Worm (Caenorhabditis elegans): Measurements from ENCODE around the gene str-255.

The str-255 gene

ce11 chrV:2190383-2190782, 26.7 kb upstream of the str-255 start:
- TF ChIP-seq egl-27 (tag; optimal IDR thresholded peaks at IDR 0.05) (no peak), ceh-9 (tag; optimal IDR thresholded peaks at IDR 0.05) (no peak), pha-4 (tag; optimal IDR thresholded peaks at IDR 0.05) (no peak), lsy-12 (tag; optimal IDR thresholded peaks at IDR 0.05) (no peak)

ce11 chrV:2187864-2188345, 24.3 kb upstream of the str-255 start, which contains the start of gene Y5H2B.3:
TSS of gene Y5H2B.3 (plus strand) at chrV:2188295.
- peak; percentile 68 for TF ChIP-seq nfya-1 (tag; optimal IDR thresholded peaks at IDR 0.05; ENCODE audit: insufficient read depth)
- no peak for TF ChIP-seq eor-1 (tag; optimal IDR thresholded peaks at IDR 0.05)

DNA sequence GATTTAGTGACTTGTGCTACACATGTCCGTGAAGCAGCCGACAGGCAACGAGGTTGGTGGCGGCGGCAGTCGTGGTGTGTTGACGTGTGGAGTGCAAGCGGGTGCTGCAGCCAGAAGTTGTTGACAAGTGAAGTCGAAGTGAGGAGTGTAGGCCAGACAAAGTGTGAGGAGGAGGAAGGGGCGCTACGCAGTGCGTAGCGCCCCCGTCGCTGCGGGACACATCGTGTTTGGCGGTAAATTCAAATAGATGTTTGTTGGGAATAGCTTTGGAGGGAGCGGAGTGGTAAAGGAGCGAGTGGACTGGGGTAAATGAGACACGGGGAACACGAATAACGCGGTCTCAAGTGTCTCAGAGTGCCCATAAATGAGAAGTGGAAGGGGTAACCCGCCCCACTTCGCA, 21.9 kb upstream of the str-255 start:
- no peak for TF ChIP-seq nhr-76 (tag; optimal IDR thresholded peaks at IDR 0.05)
- TF ChIP-seq fos-1 (tag; optimal IDR thresholded peaks at IDR 0.05), result no peak
- TF ChIP-seq nhr-23 (tag; optimal IDR thresholded peaks at IDR 0.05), result no peak
- no peak for TF ChIP-seq nhr-77 (tag; optimal IDR thresholded peaks at IDR 0.05)
- TF ChIP-seq elt-1 (tag; optimal IDR thresholded peaks at IDR 0.05), result no peak
- TF ChIP-seq lin-15B (tag; optimal IDR thresholded peaks at IDR 0.05), result no peak
- no peak for TF ChIP-seq elt-2 (tag; optimal IDR thresholded peaks at IDR 0.05)
- no peak for TF ChIP-seq skn-1 (tag; optimal IDR thresholded peaks at IDR 0.05)
- no peak for TF ChIP-seq lin-39 (tag; optimal IDR thresholded peaks at IDR 0.05)
- TF ChIP-seq ztf-4 (tag; optimal IDR thresholded peaks at IDR 0.05), result no peak
- no peak for TF ChIP-seq ztf-11 (tag; optimal IDR thresholded peaks at IDR 0.05)
- no peak for TF ChIP-seq unc-62 (GFP tag; optimal IDR thresholded peaks at IDR 0.05)
- TF ChIP-seq pha-4 (tag; optimal IDR thresholded peaks at IDR 0.05), result no peak
- TF ChIP-seq fkh-10 (GFP tag; optimal IDR thresholded peaks at IDR 0.05), result no peak
- no peak for TF ChIP-seq ceh-16 (tag; optimal IDR thresholded peaks at IDR 0.05)
- no peak for TF ChIP-seq eor-1 (tag; optimal IDR thresholded peaks at IDR 0.05)
- TF ChIP-seq hmg-11 (tag; optimal IDR thresholded peaks at IDR 0.05), result no peak
- TF ChIP-seq ZK546.5 (tag; optimal IDR thresholded peaks at IDR 0.05), result no peak
- no peak for TF ChIP-seq fkh-2 (tag; optimal IDR thresholded peaks at IDR 0.05)

- TF ChIP-seq fkh-2 (tag; optimal IDR thresholded peaks at IDR 0.05), result no peak
- no peak for TF ChIP-seq mdl-1 (tag; optimal IDR thresholded peaks at IDR 0.05)
- no peak for TF ChIP-seq fos-1 (tag; optimal IDR thresholded peaks at IDR 0.05)
- no peak for TF ChIP-seq ceh-9 (tag; optimal IDR thresholded peaks at IDR 0.05)
- TF ChIP-seq nhr-25 (tag; optimal IDR thresholded peaks at IDR 0.05), result no peak
- no peak for TF ChIP-seq pha-4 (tag; optimal IDR thresholded peaks at IDR 0.05)
- no peak for TF ChIP-seq aly-2 (tag; optimal IDR thresholded peaks at IDR 0.05)
- no peak for TF ChIP-seq sea-2 (GFP tag; optimal IDR thresholded peaks at IDR 0.05)
- TF ChIP-seq skn-1 (tag; optimal IDR thresholded peaks at IDR 0.05), result no peak
- no peak for TF ChIP-seq lin-15B (tag; optimal IDR thresholded peaks at IDR 0.05)
- no peak for TF ChIP-seq ztf-11 (tag; optimal IDR thresholded peaks at IDR 0.05)
These were observed 19.5 kb upstream of the str-255 start, which contains the start of gene cyp-33C2 for ce11 chrV:2183162-2183561. TSS of gene cyp-33C2 (plus strand) at chrV:2183488.

DNA sequence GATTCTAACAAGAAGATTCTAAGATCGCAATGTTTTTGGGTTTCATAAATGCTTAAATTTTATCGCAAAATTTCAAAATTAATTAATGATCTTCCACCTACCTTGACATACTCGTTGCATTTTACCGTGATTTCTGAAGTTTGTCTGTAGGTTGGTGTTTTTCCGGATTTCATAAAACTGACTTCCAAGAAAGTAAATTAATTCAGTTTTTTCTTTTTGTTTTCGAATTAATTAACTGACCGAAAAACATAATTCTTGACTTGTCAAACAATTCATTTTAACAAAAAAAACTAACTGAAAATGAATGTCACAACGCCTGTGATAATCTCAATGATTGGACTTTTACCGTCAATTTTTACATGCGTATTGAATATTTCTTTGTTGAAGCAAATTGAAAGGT, 18.1 kb upstream of the str-255 start, which contains the start of gene srbc-16:
Gene srbc-16 (plus strand): TSS at position 301 of the 400 bp plus-strand sequence.
- TF ChIP-seq elt-2 (tag; optimal IDR thresholded peaks at IDR 0.05), result no peak
- no peak for TF ChIP-seq unc-39 (tag; optimal IDR thresholded peaks at IDR 0.05)
- no peak for TF ChIP-seq ZK546.5 (tag; optimal IDR thresholded peaks at IDR 0.05)
- no peak for TF ChIP-seq nhr-25 (tag; optimal IDR thresholded peaks at IDR 0.05)
- TF ChIP-seq snpc-4 (tag; optimal IDR thresholded peaks at IDR 0.05), result no peak
- no peak for TF ChIP-seq elt-3 (tag; optimal IDR thresholded peaks at IDR 0.05)
- no peak for TF ChIP-seq daf-12 (tag; optimal IDR thresholded peaks at IDR 0.05)
- TF ChIP-seq ztf-11 (tag; optimal IDR thresholded peaks at IDR 0.05), result no peak
- TF ChIP-seq ama-1 (optimal IDR thresholded peaks at IDR 0.05), result no peak
- TF ChIP-seq pqm-1 (tag; optimal IDR thresholded peaks at IDR 0.05), result no peak
- TF ChIP-seq hmg-11 (tag; optimal IDR thresholded peaks at IDR 0.05), result no peak
- no peak for TF ChIP-seq sea-2 (GFP tag; optimal IDR thresholded peaks at IDR 0.05)
- no peak for TF ChIP-seq lsy-12 (tag; optimal IDR thresholded peaks at IDR 0.05)
- TF ChIP-seq egl-27 (tag; optimal IDR thresholded peaks at IDR 0.05), result no peak

DNA sequence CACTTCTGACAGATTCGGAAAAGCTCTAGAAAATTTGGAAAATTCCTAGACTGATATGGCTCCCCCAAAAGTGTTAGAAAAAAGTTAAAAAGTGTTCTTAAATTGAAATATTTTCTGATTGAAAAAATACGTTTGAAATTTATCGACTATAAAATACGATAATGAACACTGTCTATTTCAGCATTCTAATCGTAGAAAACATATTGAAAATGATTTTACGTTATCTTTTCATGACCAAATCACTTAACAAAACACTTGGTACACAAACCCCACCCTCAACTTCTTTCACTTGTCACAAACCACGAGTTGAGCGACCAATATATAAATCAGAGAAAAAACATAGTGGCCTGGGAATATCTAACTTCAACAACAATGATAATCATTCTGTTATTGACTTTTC, 15.6 kb upstream of the str-255 start, which contains the start of gene cyp-33C1:
Gene cyp-33C1 (plus strand): TSS at position 301 of the 400 bp plus-strand sequence.
- TF ChIP-seq ztf-11 (tag; optimal IDR thresholded peaks at IDR 0.05), result no peak
- TF ChIP-seq nhr-28 (tag; optimal IDR thresholded peaks at IDR 0.05), result no peak
- no peak for TF ChIP-seq aly-2 (tag; optimal IDR thresholded peaks at IDR 0.05)
- TF ChIP-seq nhr-25 (tag; optimal IDR thresholded peaks at IDR 0.05), result no peak
- TF ChIP-seq sea-2 (GFP tag; optimal IDR thresholded peaks at IDR 0.05), result no peak
- TF ChIP-seq ceh-28 (tag; optimal IDR thresholded peaks at IDR 0.05), result no peak
- TF ChIP-seq elt-3 (tag; optimal IDR thresholded peaks at IDR 0.05), result no peak
- TF ChIP-seq snpc-4 (tag; optimal IDR thresholded peaks at IDR 0.05), result no peak
- TF ChIP-seq zag-1 (tag; optimal IDR thresholded peaks at IDR 0.05), result no peak
- no peak for TF ChIP-seq hmg-11 (tag; optimal IDR thresholded peaks at IDR 0.05)
- TF ChIP-seq lin-39 (tag; optimal IDR thresholded peaks at IDR 0.05), result no peak
- TF ChIP-seq skn-1 (tag; optimal IDR thresholded peaks at IDR 0.05), result no peak
- no peak for TF ChIP-seq ceh-9 (tag; optimal IDR thresholded peaks at IDR 0.05)
